Fruit fly (Drosophila melanogaster) whole organism, embryonic: Measurements from ENCODE around the gene CG43163.

Source experiments
- Adf1 ChIP-seq: fragments of 200-800 bp; sonication (Bioruptor generic); IDR thresholded peaks from 2 replicates; pipeline ENCODE4 v1.3.6; 2022; ENCODE audit warnings: missing biosample characterization, missing genetic modification characterization
- Antp ChIP-seq: fragments of 200-800 bp; sonication (Bioruptor generic); optimal IDR thresholded peaks from 3 replicates; lab custom pipeline; 2016; ENCODE audit warnings: missing biosample characterization, missing genetic modification characterization
- CG11085 ChIP-seq: fragments of 200-800 bp; sonication (Bioruptor generic); IDR thresholded peaks from 2 replicates; pipeline ENCODE4 v1.3.6; 2022; ENCODE audit warnings: missing biosample characterization, missing genetic modification characterization
- CG11456 ChIP-seq: fragments of 200-800 bp; sonication (Bioruptor generic); IDR thresholded peaks from 3 replicates; pipeline ENCODE4 v1.3.6; 2022; ENCODE audit warnings: missing biosample characterization, missing genetic modification characterization
- CG11504 ChIP-seq: fragments of 200-800 bp; sonication (Bioruptor generic); optimal IDR thresholded peaks from 3 replicates; lab custom pipeline; 2019; ENCODE audit warnings: missing biosample characterization, mild to moderate bottlenecking, missing genetic modification characterization, moderate library complexity
- CG12236 ChIP-seq: fragments of 200-800 bp; sonication (Bioruptor generic); optimal IDR thresholded peaks from 2 replicates; lab custom pipeline; 2016; ENCODE audit warnings: missing biosample characterization, missing genetic modification characterization
- CG15073 ChIP-seq: fragments of 200-800 bp; sonication (Bioruptor generic); optimal IDR thresholded peaks from 2 replicates; lab custom pipeline; 2016; ENCODE audit warnings: missing biosample characterization, missing genetic modification characterization
- CG15514 ChIP-seq: fragments of 200-800 bp; sonication (Bioruptor generic); optimal IDR thresholded peaks from 3 replicates; lab custom pipeline; 2017; ENCODE audit warnings: missing biosample characterization, missing genetic modification characterization, mild to moderate bottlenecking, moderate library complexity, missing genetic modification reagents
- CG15601 ChIP-seq: fragments of 200-800 bp; sonication (Bioruptor generic); optimal IDR thresholded peaks from 3 replicates; lab custom pipeline; 2019; ENCODE audit warnings: missing biosample characterization, mild to moderate bottlenecking, missing genetic modification characterization, moderate library complexity
- CG16815 ChIP-seq: fragments of 200-800 bp; sonication (Bioruptor generic); optimal IDR thresholded peaks from 3 replicates; lab custom pipeline; 2017; ENCODE audit warnings: missing biosample characterization, mild to moderate bottlenecking, missing genetic modification characterization
- CG17186 ChIP-seq: fragments of 200-800 bp; sonication (Bioruptor generic); optimal IDR thresholded peaks from 3 replicates; lab custom pipeline; 2017; ENCODE audit warnings: missing biosample characterization, missing genetic modification reagents, missing genetic modification characterization
- CG1792 ChIP-seq: fragments of 200-800 bp; sonication (Bioruptor generic); optimal IDR thresholded peaks from 2 replicates; lab custom pipeline; 2016; ENCODE audit warnings: missing biosample characterization, missing genetic modification characterization
- CG2116 ChIP-seq: fragments of 200-800 bp; sonication (Bioruptor generic); optimal IDR thresholded peaks from 3 replicates; lab custom pipeline; 2018; ENCODE audit warnings: missing biosample characterization, mild to moderate bottlenecking, missing genetic modification characterization
- CG31224 ChIP-seq: fragments of 200-800 bp; sonication (Bioruptor generic); IDR thresholded peaks from 2 replicates; pipeline ENCODE4 v1.3.6; 2022; ENCODE audit warnings: missing biosample characterization, missing genetic modification characterization
- CG3163 ChIP-seq: fragments of 200-800 bp; sonication (Bioruptor generic); optimal IDR thresholded peaks from 3 replicates; lab custom pipeline; 2016; ENCODE audit warnings: missing biosample characterization, missing genetic modification characterization
- CG34224 ChIP-seq: fragments of 200-800 bp; sonication (Bioruptor generic); IDR thresholded peaks from 3 replicates; pipeline ENCODE4 v1.3.6; 2022; ENCODE audit warnings: missing biosample characterization, missing genetic modification characterization; ENCODE audit not compliant: partially characterized antibody
- CG3726 ChIP-seq: fragments of 200-800 bp; sonication (Bioruptor generic); IDR thresholded peaks from 3 replicates; pipeline ENCODE4, ENCODE4 v1.3.6; 2022; ENCODE audit warnings: missing biosample characterization, missing genetic modification characterization
- CG3847 ChIP-seq: fragments of 200-800 bp; sonication (Bioruptor generic); IDR thresholded peaks from 2 replicates; pipeline ENCODE4 v1.3.6; 2022; ENCODE audit warnings: missing biosample characterization, missing genetic modification characterization
- CG42726 ChIP-seq: fragments of 200-800 bp; sonication (Bioruptor generic); IDR thresholded peaks from 2 replicates; pipeline ENCODE4 v1.3.6; 2022; ENCODE audit warnings: missing biosample characterization, missing genetic modification characterization; ENCODE audit not compliant: partially characterized antibody
- CG4360 ChIP-seq: fragments of 200-800 bp; sonication (Bioruptor generic); IDR thresholded peaks from 2 replicates; pipeline ENCODE4 v1.3.6; 2022; ENCODE audit warnings: missing biosample characterization, missing genetic modification characterization
- CG4617 ChIP-seq: fragments of 200-800 bp; sonication (Bioruptor generic); optimal IDR thresholded peaks from 3 replicates; lab custom pipeline; 2016; ENCODE audit warnings: missing biosample characterization, missing genetic modification characterization, borderline replicate concordance
- CG4707 ChIP-seq: fragments of 200-800 bp; sonication (Bioruptor generic); optimal IDR thresholded peaks from 2 replicates; lab custom pipeline; 2018; ENCODE audit warnings: missing biosample characterization, mild to moderate bottlenecking, missing genetic modification characterization, moderate library complexity
- CG8765 ChIP-seq: fragments of 200-800 bp; sonication (Bioruptor generic); IDR thresholded peaks from 2 replicates; pipeline ENCODE4 v1.3.6; 2022; ENCODE audit warnings: missing biosample characterization, missing genetic modification characterization
- Dbx ChIP-seq: fragments of 200-800 bp; sonication (Bioruptor generic); IDR thresholded peaks from 3 replicates; pipeline ENCODE4 v1.3.6; 2022; ENCODE audit warnings: missing biosample characterization, missing genetic modification characterization
- Dip3 ChIP-seq: fragments of 200-800 bp; sonication (Bioruptor generic); optimal IDR thresholded peaks from 3 replicates; lab custom pipeline; 2016; ENCODE audit warnings: missing biosample characterization, missing genetic modification characterization
- Doc3 ChIP-seq: fragments of 200-800 bp; sonication (Bioruptor generic); IDR thresholded peaks from 3 replicates; pipeline ENCODE4 v1.3.6; 2022; ENCODE audit warnings: missing biosample characterization, missing genetic modification characterization; ENCODE audit not compliant: partially characterized antibody
- Fer2 ChIP-seq: fragments of 200-800 bp; sonication (Bioruptor generic); optimal IDR thresholded peaks from 2 replicates; lab custom pipeline; 2018; ENCODE audit warnings: missing biosample characterization, mild to moderate bottlenecking, missing genetic modification characterization, moderate library complexity
- HmgD ChIP-seq: fragments of 200-800 bp; sonication (Bioruptor generic); optimal IDR thresholded peaks from 3 replicates; lab custom pipeline; 2016; ENCODE audit warnings: missing biosample characterization, missing genetic modification characterization
- MBD-R2 ChIP-seq: fragments of 200-800 bp; sonication (Bioruptor generic); IDR thresholded peaks from 2 replicates; pipeline ENCODE4 v1.3.6; 2022; ENCODE audit warnings: missing biosample characterization, missing genetic modification characterization
- MTF-1 ChIP-seq: fragments of 200-800 bp; sonication (Bioruptor generic); optimal IDR thresholded peaks from 2 replicates; lab custom pipeline; 2018; ENCODE audit warnings: missing biosample characterization, mild to moderate bottlenecking, missing genetic modification characterization, borderline replicate concordance
- Myb ChIP-seq: fragments of 200-800 bp; sonication (Bioruptor generic); optimal IDR thresholded peaks from 2 replicates; lab custom pipeline; 2016; ENCODE audit warnings: missing biosample characterization, missing genetic modification characterization
- NK7.1 ChIP-seq: fragments of 200-800 bp; sonication (Bioruptor generic); optimal IDR thresholded peaks from 3 replicates; lab custom pipeline; 2016; ENCODE audit warnings: missing biosample characterization, missing genetic modification characterization
- Poxn ChIP-seq: fragments of 200-800 bp; sonication (Bioruptor generic); IDR thresholded peaks from 2 replicates; pipeline ENCODE4 v1.3.6; 2022; ENCODE audit warnings: missing biosample characterization, missing genetic modification characterization
- Taf1 ChIP-seq: fragments of 200-800 bp; sonication (Bioruptor generic); IDR thresholded peaks from 2 replicates; pipeline ENCODE4 v1.3.6; 2022; ENCODE audit warnings: missing biosample characterization, missing genetic modification characterization
- ara ChIP-seq: fragments of 200-800 bp; sonication (Bioruptor generic); IDR thresholded peaks from 2 replicates; pipeline ENCODE4 v1.3.6; 2022; ENCODE audit warnings: missing biosample characterization, missing genetic modification characterization
- bab2 ChIP-seq: fragments of 200-800 bp; sonication (Bioruptor generic); optimal IDR thresholded peaks from 2 replicates; lab custom pipeline; 2016; ENCODE audit warnings: missing biosample characterization, missing genetic modification characterization
- chif ChIP-seq, 2 experiments: fragments of 200-800 bp; sonication (Bioruptor generic); optimal IDR thresholded peaks; 3 replicates each; lab custom pipeline; 2016; ENCODE audit warnings: missing biosample characterization in 2 of 2, missing genetic modification characterization in 2 of 2
- chm ChIP-seq: fragments of 200-800 bp; sonication (Bioruptor generic); IDR thresholded peaks from 2 replicates; pipeline ENCODE4 v1.3.6; 2022; ENCODE audit warnings: missing biosample characterization, missing genetic modification characterization
- ci ChIP-seq: fragments of 200-800 bp; sonication (Bioruptor generic); IDR thresholded peaks from 3 replicates; pipeline ENCODE4 v1.3.6; 2022; ENCODE audit warnings: missing biosample characterization, missing genetic modification characterization
- dmrt11E ChIP-seq: fragments of 200-800 bp; sonication (Bioruptor generic); optimal IDR thresholded peaks from 3 replicates; lab custom pipeline; 2018; ENCODE audit warnings: missing biosample characterization, mild to moderate bottlenecking, missing genetic modification characterization, moderate library complexity
- en ChIP-seq: fragments of 200-800 bp; sonication (Bioruptor generic); optimal IDR thresholded peaks from 2 replicates; lab custom pipeline; 2016; ENCODE audit warnings: missing biosample characterization, missing genetic modification characterization
- fd64A ChIP-seq: fragments of 200-800 bp; sonication (Bioruptor generic); optimal IDR thresholded peaks from 3 replicates; lab custom pipeline; 2018; ENCODE audit warnings: missing biosample characterization, mild to moderate bottlenecking, missing genetic modification characterization
- h ChIP-seq: fragments of >200 bp; optimal IDR thresholded peaks from 2 replicates; lab custom pipeline; 2017
- jing ChIP-seq: fragments of 200-800 bp; sonication (Bioruptor generic); optimal IDR thresholded peaks from 2 replicates; lab custom pipeline; 2018; ENCODE audit warnings: missing biosample characterization, mild to moderate bottlenecking, missing genetic modification characterization
- jumu ChIP-seq: fragments of 200-800 bp; sonication (Bioruptor generic); optimal IDR thresholded peaks from 3 replicates; lab custom pipeline; 2016; ENCODE audit warnings: missing biosample characterization, missing genetic modification characterization
- nom ChIP-seq: fragments of 200-800 bp; sonication (Bioruptor generic); optimal IDR thresholded peaks from 2 replicates; lab custom pipeline; 2017; ENCODE audit warnings: missing biosample characterization, missing genetic modification characterization, mild to moderate bottlenecking, moderate library complexity, missing genetic modification reagents
- pb ChIP-seq: fragments of 200-800 bp; sonication (Bioruptor generic); optimal IDR thresholded peaks from 3 replicates; lab custom pipeline; 2016; ENCODE audit warnings: missing biosample characterization, missing genetic modification characterization
- pum ChIP-seq: fragments of 200-800 bp; sonication (Bioruptor generic); optimal IDR thresholded peaks from 2 replicates; lab custom pipeline; 2016; ENCODE audit warnings: missing biosample characterization, missing genetic modification characterization
- stc ChIP-seq: fragments of 200-800 bp; sonication (Bioruptor generic); IDR thresholded peaks from 2 replicates; pipeline ENCODE4 v1.3.6; 2022; ENCODE audit warnings: missing biosample characterization, missing genetic modification characterization
- ttk ChIP-seq: fragments of 200-800 bp; sonication (Bioruptor generic); IDR thresholded peaks from 2 replicates; pipeline ENCODE4 v2.1.2; 2022; ENCODE audit warnings: missing biosample characterization, missing genetic modification characterization
- unc-4 ChIP-seq: fragments of 200-800 bp; sonication (Bioruptor generic); IDR thresholded peaks from 2 replicates; pipeline ENCODE4 v1.3.6; 2022; ENCODE audit warnings: missing biosample characterization, missing genetic modification characterization; ENCODE audit not compliant: partially characterized antibody
- wdn ChIP-seq: fragments of 200-800 bp; sonication (Bioruptor generic); IDR thresholded peaks from 2 replicates; pipeline ENCODE4 v1.3.6; 2022; ENCODE audit warnings: missing biosample characterization, missing genetic modification characterization
- wek ChIP-seq: fragments of 200-800 bp; sonication (Bioruptor generic); optimal IDR thresholded peaks from 3 replicates; lab custom pipeline; 2018; ENCODE audit warnings: missing biosample characterization, mild to moderate bottlenecking, missing genetic modification characterization, moderate library complexity

CG43163 gene

dm6 chr3L:8543866-8544265, 36.9 kb upstream of the CG43163 start (continued):
- TF ChIP-seq CG11456 (GFP tag; lab: Robert Waterston, UW) = 0 out of 3 replicates have a peak, but pooled peaks have one; percentile 22
- no peak for TF ChIP-seq CG11085 (GFP tag; lab: Robert Waterston, UW)
- TF ChIP-seq CG16815 (GFP tag; lab: Kevin White, UChicago) = no peak
- TF ChIP-seq MBD-R2 (GFP tag; lab: Robert Waterston, UW) = no peak
- TF ChIP-seq NK7.1 (GFP tag; lab: Kevin White, UChicago) = no peak
- TF ChIP-seq Myb (GFP tag; lab: Kevin White, UChicago) = no peak
- TF ChIP-seq jumu (GFP tag; lab: Kevin White, UChicago) = no peak
- no peak for TF ChIP-seq Taf1 (GFP tag; lab: Robert Waterston, UW)
- no peak for TF ChIP-seq wek (GFP tag; lab: Kevin White, UChicago)
- no peak for TF ChIP-seq ci (GFP tag; lab: Robert Waterston, UW)
- no peak for TF ChIP-seq pum (GFP tag; lab: Kevin White, UChicago)
- no peak for TF ChIP-seq CG17186
- no peak for TF ChIP-seq CG4617 (GFP tag; lab: Kevin White, UChicago)
- no peak for TF ChIP-seq Adf1
- TF ChIP-seq unc-4 (GFP tag; lab: Robert Waterston, UW) = no peak
- TF ChIP-seq CG15514 (GFP tag; lab: Kevin White, UChicago) = no peak
- no peak for TF ChIP-seq chif (GFP tag; optimal IDR thresholded peaks at IDR 0.05; lab: Kevin White, UChicago)
- TF ChIP-seq pb (GFP tag; lab: Kevin White, UChicago) = no peak
- TF ChIP-seq CG15601 (tag; lab: Kevin White, UChicago) = peak; percentile 11
- no peak for TF ChIP-seq MTF-1 (GFP tag; lab: Kevin White, UChicago)
- TF ChIP-seq ara (GFP tag; lab: Robert Waterston, UW) = no peak
- no peak for TF ChIP-seq CG42726 (GFP tag; lab: Robert Waterston, UW)
- no peak for TF ChIP-seq fd64A
- no peak for TF ChIP-seq CG34224
- TF ChIP-seq Fer2 = no peak
- TF ChIP-seq chm (GFP tag; lab: Robert Waterston, UW) = 0 out of 2 replicates have a peak, but pooled peaks have one; percentile 21
- no peak for TF ChIP-seq CG3726 (GFP tag; lab: Robert Waterston, UW)
- no peak for TF ChIP-seq bab2 (GFP tag; lab: Kevin White, UChicago)
- TF ChIP-seq CG31224 (GFP tag; lab: Robert Waterston, UW) = no peak
- TF ChIP-seq nom (GFP tag; lab: Kevin White, UChicago) = no peak
- TF ChIP-seq CG1792 (GFP tag; lab: Kevin White, UChicago) = no peak
- TF ChIP-seq Doc3 (GFP tag; lab: Robert Waterston, UW) = no peak
- peak; percentile 50 for TF ChIP-seq CG11504 (tag; lab: Kevin White, UChicago)
- no peak for TF ChIP-seq Antp
- TF ChIP-seq HmgD (GFP tag; lab: Kevin White, UChicago) = no peak
- no peak for TF ChIP-seq CG15073 (GFP tag; lab: Kevin White, UChicago)
- no peak for TF ChIP-seq stc (GFP tag; lab: Robert Waterston, UW)
- no peak for TF ChIP-seq Dbx (GFP tag; lab: Robert Waterston, UW)
- TF ChIP-seq wdn (GFP tag; lab: Robert Waterston, UW) = no peak
- TF ChIP-seq CG4707 (GFP tag; lab: Kevin White, UChicago) = no peak
- peak; percentile 48 for TF ChIP-seq dmrt11E
- TF ChIP-seq Poxn (GFP tag; lab: Robert Waterston, UW) = no peak
- no peak for TF ChIP-seq CG12236 (GFP tag; lab: Kevin White, UChicago)
- no peak for TF ChIP-seq ttk
- no peak for TF ChIP-seq CG8765 (GFP tag; lab: Robert Waterston, UW)
- TF ChIP-seq CG3847 (GFP tag; lab: Robert Waterston, UW) = no peak
- TF ChIP-seq en (GFP tag; lab: Kevin White, UChicago) = no peak
- TF ChIP-seq h = no peak
- TF ChIP-seq jing (GFP tag; lab: Kevin White, UChicago) = no peak
- no peak for TF ChIP-seq CG2116 (GFP tag; lab: Kevin White, UChicago)
- no peak for TF ChIP-seq CG4360 (GFP tag; lab: Robert Waterston, UW)
- no peak for TF ChIP-seq CG3163 (GFP tag; lab: Kevin White, UChicago)
- no peak for TF ChIP-seq Dip3 (GFP tag; lab: Kevin White, UChicago)
